Fruit fly (Drosophila melanogaster): Measurements from ENCODE around the gene CG14563.

Gene CG14563

DNA sequence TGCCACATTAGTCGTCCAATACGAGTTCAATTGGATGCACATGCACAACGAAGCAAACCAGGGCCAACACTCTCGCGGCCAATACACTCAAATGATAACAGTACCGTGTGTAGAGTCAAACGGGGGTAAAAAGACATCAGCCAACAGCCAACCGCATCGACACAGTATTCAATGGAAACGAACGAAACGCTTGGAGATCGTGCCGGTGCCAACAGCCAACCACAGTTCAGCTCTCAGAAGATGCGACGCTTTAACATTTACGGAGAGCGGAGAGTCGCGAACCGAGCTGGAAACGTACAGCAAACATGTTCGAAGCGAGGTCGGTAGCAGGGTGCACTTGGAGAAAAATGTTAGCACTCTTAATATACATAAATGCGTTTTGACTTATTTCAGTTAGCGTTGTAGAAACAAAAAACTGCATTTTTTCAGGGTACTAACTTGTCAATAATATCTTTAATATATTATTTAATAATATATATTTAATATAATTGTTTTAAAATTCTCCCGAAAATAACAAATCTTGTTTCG is 34.1 kb downstream of the CG14563 start (continued):
- peak; percentile 25 for TF ChIP-seq tio (GFP tag; optimal IDR thresholded peaks at IDR 0.05)
- TF ChIP-seq Pdp1 (GFP tag; optimal IDR thresholded peaks at IDR 0.05) = no peak
- TF ChIP-seq CG7745 (tag; optimal IDR thresholded peaks at IDR 0.05) = no peak
- no peak for TF ChIP-seq CG9609 (GFP tag; optimal IDR thresholded peaks at IDR 0.05)
- no peak for TF ChIP-seq toy (GFP tag; IDR thresholded peaks at IDR 0.05)
- TF ChIP-seq NC2β (GFP tag; optimal IDR thresholded peaks at IDR 0.05) = no peak
- no peak for TF ChIP-seq Lpt (GFP tag; optimal IDR thresholded peaks at IDR 0.05)
- no peak for TF ChIP-seq nom (GFP tag; optimal IDR thresholded peaks at IDR 0.05)
- TF ChIP-seq insv (GFP tag; optimal IDR thresholded peaks at IDR 0.05) = peak in 1 of 2 experiments; percentile 31
- no peak for TF ChIP-seq CG13624 (GFP tag; optimal IDR thresholded peaks at IDR 0.05)
- TF ChIP-seq gsb-n (tag; optimal IDR thresholded peaks at IDR 0.05) = peak; percentile 75
- peak; percentile 35 for TF ChIP-seq run (tag; optimal IDR thresholded peaks at IDR 0.05)
- TF ChIP-seq Xrp1 (GFP tag; IDR thresholded peaks at IDR 0.05) = peak; percentile 86
- TF ChIP-seq mam (GFP tag; optimal IDR thresholded peaks at IDR 0.05) = no peak
- TF ChIP-seq wdn (GFP tag; IDR thresholded peaks at IDR 0.05) = 0 out of 2 replicates have a peak, but pooled peaks have one; percentile 30
- no peak for TF ChIP-seq CG3065 (GFP tag; optimal IDR thresholded peaks at IDR 0.05)
- TF ChIP-seq CG5180 (GFP tag; optimal IDR thresholded peaks at IDR 0.05) = peak; percentile 98
- TF ChIP-seq pan (optimal IDR thresholded peaks at IDR 0.05) = no peak
- peak in 1 of 2 experiments; percentile 69 for TF ChIP-seq pan (GFP tag; optimal IDR thresholded peaks at IDR 0.05 in 1 of 2, IDR thresholded peaks at IDR 0.05 in 1 of 2)
- TF ChIP-seq vfl (GFP tag; optimal IDR thresholded peaks at IDR 0.05) = no peak
- no peak for TF ChIP-seq CG17359 (tag; optimal IDR thresholded peaks at IDR 0.05)
- TF ChIP-seq gro (GFP tag; optimal IDR thresholded peaks at IDR 0.05) = no peak
- TF ChIP-seq ap (GFP tag; IDR thresholded peaks at IDR 0.05) = 0 out of 2 replicates have a peak, but pooled peaks have one; percentile 29
- TF ChIP-seq CG4328 (GFP tag; optimal IDR thresholded peaks at IDR 0.05) = peak; percentile 9
- no peak for TF ChIP-seq CG17612 (GFP tag; IDR thresholded peaks at IDR 0.05)
- no peak for TF ChIP-seq corto (GFP tag; optimal IDR thresholded peaks at IDR 0.05)
- no peak for TF ChIP-seq pum (GFP tag; optimal IDR thresholded peaks at IDR 0.05)
- peak; percentile 68 for TF ChIP-seq CG8388 (GFP tag; optimal IDR thresholded peaks at IDR 0.05)
- TF ChIP-seq Scr (GFP tag; IDR thresholded peaks at IDR 0.05; ENCODE audit: partially characterized antibody) = no peak
- no peak for TF ChIP-seq Camta (GFP tag; optimal IDR thresholded peaks at IDR 0.05)
- no peak for TF ChIP-seq Fer1 (GFP tag; optimal IDR thresholded peaks at IDR 0.05)
- peak; percentile 59 for TF ChIP-seq CG1602 (GFP tag; optimal IDR thresholded peaks at IDR 0.05)
- no peak; the same call in 1 of the 2 replicates for TF ChIP-seq CG11085 (GFP tag; IDR thresholded peaks at IDR 0.05)
- no peak for TF ChIP-seq hth (optimal IDR thresholded peaks at IDR 0.05)
- TF ChIP-seq seq (GFP tag; IDR thresholded peaks at IDR 0.05) = peak; percentile 47; the same call in 1 of the 2 replicates
- no peak for TF ChIP-seq CG12769 (tag; optimal IDR thresholded peaks at IDR 0.05)
- peak; percentile 45 for TF ChIP-seq CG18619 (GFP tag; optimal IDR thresholded peaks at IDR 0.05)
- no peak for TF ChIP-seq CG15269 (tag; optimal IDR thresholded peaks at IDR 0.05)
- no peak for TF ChIP-seq inv (GFP tag; IDR thresholded peaks at IDR 0.05; ENCODE audit: partially characterized antibody)
- TF ChIP-seq crc (GFP tag; optimal IDR thresholded peaks at IDR 0.05) = no peak
- TF ChIP-seq usp (GFP tag; optimal IDR thresholded peaks at IDR 0.05) = no peak
- TF ChIP-seq CG7839 (tag; optimal IDR thresholded peaks at IDR 0.05) = no peak
- peak; percentile 64 for TF ChIP-seq bcd (GFP tag; optimal IDR thresholded peaks at IDR 0.05)
- TF ChIP-seq Aef1 (GFP tag; IDR thresholded peaks at IDR 0.05) = 0 out of 3 replicates have a peak, but pooled peaks have one; percentile 21
- peak; percentile 52; the same call in 1 of the 2 replicates for TF ChIP-seq E2f1 (GFP tag; IDR thresholded peaks at IDR 0.05)
- no peak for TF ChIP-seq en (GFP tag; optimal IDR thresholded peaks at IDR 0.05)
- TF ChIP-seq CG6689 (GFP tag; IDR thresholded peaks at IDR 0.05) = peak; percentile 63
- TF ChIP-seq NK7.1 (GFP tag; optimal IDR thresholded peaks at IDR 0.05) = no peak
- 0 out of 3 replicates have a peak, but pooled peaks have one; percentile 17 for TF ChIP-seq CG3726 (GFP tag; IDR thresholded peaks at IDR 0.05)
- peak; percentile 2 for TF ChIP-seq CG6813 (GFP tag; optimal IDR thresholded peaks at IDR 0.05)
- TF ChIP-seq grn (GFP tag; optimal IDR thresholded peaks at IDR 0.05) = no peak

Data from whole organism, embryonic.